Worm (Caenorhabditis elegans) whole organism, L1 larva: ENCODE results near the gene F23A7.8.

Source experiments
- C16A3.4 ChIP-seq: fragments of 150-350 bp; optimal IDR thresholded peaks from 2 replicates; lab custom pipeline; 2014; ENCODE audit warnings: missing biosample characterization, missing genetic modification characterization
- C34B4.2 ChIP-seq: sonication (generic microtip); optimal IDR thresholded peaks from 2 replicates; lab custom pipeline; 2017; ENCODE audit warnings: mild to moderate bottlenecking, missing genetic modification characterization, missing compliant biosample characterization
- Y116A8C.19 ChIP-seq: sonication (generic microtip); optimal IDR thresholded peaks from 2 replicates; lab custom pipeline; 2016; ENCODE audit warnings: missing compliant biosample characterization, missing genetic modification characterization, borderline replicate concordance
- alr-1 ChIP-seq: fragments of 200-800 bp; sonication (Bioruptor generic); optimal IDR thresholded peaks from 2 replicates; lab custom pipeline; 2018; ENCODE audit warnings: borderline replicate concordance, mild to moderate bottlenecking, missing genetic modification characterization, missing compliant biosample characterization
- aly-2 ChIP-seq: fragments of 150-350 bp; optimal IDR thresholded peaks from 2 replicates; lab custom pipeline; 2014; ENCODE audit warnings: missing biosample characterization, missing genetic modification characterization
- ama-1 ChIP-seq: fragments of 150-350 bp; optimal IDR thresholded peaks from 2 replicates; lab custom pipeline; 2014
- ceh-63 ChIP-seq: fragments of 200-800 bp; sonication (Bioruptor generic); optimal IDR thresholded peaks from 2 replicates; lab custom pipeline; 2018; ENCODE audit warnings: mild to moderate bottlenecking, missing genetic modification characterization, missing compliant biosample characterization
- ceh-8 ChIP-seq: fragments of 200-800 bp; sonication (Bioruptor generic); optimal IDR thresholded peaks from 2 replicates; lab custom pipeline; 2018; ENCODE audit warnings: mild to moderate bottlenecking, missing genetic modification characterization, moderate library complexity, missing compliant biosample characterization
- ceh-82 ChIP-seq, 3 experiments: fragments of 150-350 bp in 1 of 3; sonication (generic microtip) in 2 of 3; optimal IDR thresholded peaks; 2 replicates each; lab custom pipeline; 2014 to 2017; ENCODE audit warnings: missing biosample characterization in 3 of 3, missing genetic modification characterization in 3 of 3
- ceh-88 ChIP-seq: fragments of 200-800 bp; sonication (Bioruptor generic); IDR thresholded peaks from 2 replicates; pipeline ENCODE4 v1.3.6; 2022; ENCODE audit warnings: missing genetic modification characterization, missing compliant biosample characterization
- ceh-90 ChIP-seq: sonication (generic microtip); optimal IDR thresholded peaks from 2 replicates; lab custom pipeline; 2016; ENCODE audit warnings: missing genetic modification characterization, missing compliant biosample characterization
- ces-1 ChIP-seq: fragments of 150-350 bp; optimal IDR thresholded peaks from 2 replicates; lab custom pipeline; 2014; ENCODE audit warnings: missing biosample characterization, missing genetic modification reagents, missing genetic modification characterization
- dpl-1 ChIP-seq, 3 experiments: fragments of 150-350 bp in 2 of 3; sonication (generic microtip) in 1 of 3; optimal IDR thresholded peaks; 2 replicates each; lab custom pipeline; 2014 to 2017; ENCODE audit warnings: missing biosample characterization in 3 of 3, missing genetic modification characterization in 3 of 3, missing genetic modification reagents in 3 of 3
- dsc-1 ChIP-seq: sonication (generic microtip); optimal IDR thresholded peaks from 2 replicates; lab custom pipeline; 2016; ENCODE audit warnings: mild to moderate bottlenecking, missing genetic modification characterization, missing compliant biosample characterization
- efl-1 ChIP-seq, 4 experiments: fragments of 150-350 bp; optimal IDR thresholded peaks in 3 of 4; peaks in 1 of 4; 1 replicate in 1 of 4; 2 replicates in 3 of 4; lab custom pipeline; 2014; ENCODE audit warnings: missing biosample characterization in 2 of 4, missing genetic modification characterization in 2 of 4, missing genetic modification reagents in 2 of 4
- efl-3 ChIP-seq: fragments of 200-800 bp; sonication (Bioruptor generic); optimal IDR thresholded peaks from 2 replicates; lab custom pipeline; 2018; ENCODE audit warnings: mild to moderate bottlenecking, missing genetic modification characterization, missing compliant biosample characterization
- egl-13 ChIP-seq: sonication (generic microtip); optimal IDR thresholded peaks from 2 replicates; lab custom pipeline; 2016; ENCODE audit warnings: missing genotype, missing genetic modification reagents, missing genetic modification characterization, missing compliant biosample characterization
- egl-27 ChIP-seq, 2 experiments: fragments of 150-350 bp in 1 of 2; sonication (generic microtip); optimal IDR thresholded peaks; 3 replicates each; lab custom pipeline; 2017 to 2018; ENCODE audit warnings: missing biosample characterization in 2 of 2, missing genetic modification characterization in 2 of 2, missing genetic modification reagents in 2 of 2
- elt-2 ChIP-seq: sonication (generic microtip); optimal IDR thresholded peaks from 2 replicates; lab custom pipeline; 2016; ENCODE audit warnings: missing genetic modification characterization, mild to moderate bottlenecking, inconsistent platforms, missing compliant biosample characterization, missing genetic modification reagents
- elt-3 ChIP-seq, 6 experiments: fragments of 150-350 bp in 1 of 6; sonication (generic microtip); optimal IDR thresholded peaks; 2 replicates each; lab custom pipeline; 2017 to 2018; ENCODE audit warnings: missing biosample characterization in 6 of 6, missing genetic modification characterization in 6 of 6, inconsistent platforms in 1 of 6
- ets-5 ChIP-seq: fragments of 200-800 bp; sonication (Bioruptor generic); IDR thresholded peaks from 2 replicates; pipeline ENCODE4 v1.3.6; 2022; ENCODE audit warnings: missing genetic modification characterization, missing compliant biosample characterization
- fkh-10 ChIP-seq: sonication (generic microtip); optimal IDR thresholded peaks from 2 replicates; lab custom pipeline; 2017; ENCODE audit warnings: missing biosample characterization, missing genetic modification reagents, missing genetic modification characterization
- fkh-4 ChIP-seq: sonication (generic microtip); optimal IDR thresholded peaks from 2 replicates; lab custom pipeline; 2016; ENCODE audit warnings: missing compliant biosample characterization, missing genetic modification characterization, borderline replicate concordance
- fos-1 ChIP-seq: fragments of 150-350 bp; optimal IDR thresholded peaks from 2 replicates; lab custom pipeline; 2014; ENCODE audit warnings: missing biosample characterization, missing genetic modification characterization
- grh-1 ChIP-seq: fragments of 200-800 bp; sonication (Bioruptor generic); IDR thresholded peaks from 2 replicates; pipeline ENCODE4 v1.3.6; 2022; ENCODE audit warnings: missing genetic modification reagents, missing genetic modification characterization, missing compliant biosample characterization
- hlh-17 ChIP-seq: fragments of 200-800 bp; sonication (Bioruptor generic); optimal IDR thresholded peaks from 2 replicates; lab custom pipeline; 2018; ENCODE audit warnings: missing genetic modification characterization, mild to moderate bottlenecking, missing compliant biosample characterization, moderate library complexity, borderline replicate concordance
- hlh-4 ChIP-seq: sonication (generic microtip); optimal IDR thresholded peaks from 2 replicates; lab custom pipeline; 2016; ENCODE audit warnings: mild to moderate bottlenecking, missing genetic modification characterization, missing compliant biosample characterization
- isw-1 ChIP-seq: fragments of 200-800 bp; sonication (Bioruptor generic); IDR thresholded peaks from 2 replicates; pipeline ENCODE4 v1.3.6; 2022; ENCODE audit warnings: missing genetic modification characterization, missing compliant biosample characterization
- jun-1 ChIP-seq: fragments of 150-350 bp; optimal IDR thresholded peaks from 2 replicates; lab custom pipeline; 2014; ENCODE audit warnings: missing biosample characterization, missing genetic modification reagents, missing genetic modification characterization
- lin-13 ChIP-seq: fragments of 150-350 bp; optimal IDR thresholded peaks from 2 replicates; lab custom pipeline; 2014; ENCODE audit warnings: missing biosample characterization, missing genetic modification reagents, missing genetic modification characterization
- lin-14 ChIP-seq: fragments of 200-800 bp; sonication (Bioruptor generic); optimal IDR thresholded peaks from 2 replicates; lab custom pipeline; 2018; ENCODE audit warnings: mild to moderate bottlenecking, missing genetic modification characterization, moderate library complexity, missing compliant biosample characterization
- lin-15B ChIP-seq: fragments of 150-350 bp; sonication (generic microtip); optimal IDR thresholded peaks from 3 replicates; lab custom pipeline; 2014; ENCODE audit warnings: missing biosample characterization, missing genetic modification characterization
- lsy-2 ChIP-seq, 2 experiments: fragments of 150-350 bp; optimal IDR thresholded peaks; 2 replicates each; lab custom pipeline; 2014; ENCODE audit warnings: missing biosample characterization in 2 of 2, missing genetic modification characterization in 2 of 2
- mab-9 ChIP-seq: fragments of 200-800 bp; sonication (Bioruptor generic); IDR thresholded peaks from 2 replicates; pipeline ENCODE4 v1.3.6; 2022; ENCODE audit warnings: missing genetic modification reagents, missing genetic modification characterization, missing compliant biosample characterization
- mef-2 ChIP-seq: fragments of 150-350 bp; optimal IDR thresholded peaks from 2 replicates; lab custom pipeline; 2014; ENCODE audit warnings: missing biosample characterization, missing genetic modification characterization
- nhr-12 ChIP-seq: sonication (generic microtip); optimal IDR thresholded peaks from 2 replicates; lab custom pipeline; 2017; ENCODE audit warnings: missing biosample characterization, missing genetic modification characterization
- nhr-20 ChIP-seq: sonication (generic microtip); optimal IDR thresholded peaks from 2 replicates; lab custom pipeline; 2016; ENCODE audit warnings: mild to moderate bottlenecking, missing genetic modification characterization, missing compliant biosample characterization
- nhr-47 ChIP-seq: sonication (generic microtip); optimal IDR thresholded peaks from 2 replicates; lab custom pipeline; 2016; ENCODE audit warnings: mild to moderate bottlenecking, missing genetic modification characterization, moderate library complexity, missing compliant biosample characterization
- rnt-1 ChIP-seq: sonication (generic microtip); optimal IDR thresholded peaks from 2 replicates; lab custom pipeline; 2016; ENCODE audit warnings: mild to moderate bottlenecking, missing genetic modification characterization, moderate library complexity, missing compliant biosample characterization
- skn-1 ChIP-seq: fragments of 150-350 bp; optimal IDR thresholded peaks from 2 replicates; lab custom pipeline; 2014; ENCODE audit warnings: missing biosample characterization, missing genetic modification characterization
- snpc-4 ChIP-seq: fragments of 150-350 bp; optimal IDR thresholded peaks from 2 replicates; lab custom pipeline; 2014; ENCODE audit warnings: missing biosample characterization, missing genetic modification characterization
- sox-4 ChIP-seq: sonication (generic microtip); optimal IDR thresholded peaks from 2 replicates; lab custom pipeline; 2016; ENCODE audit warnings: missing genetic modification characterization, missing compliant biosample characterization
- sptf-1 ChIP-seq: fragments of 150-350 bp; optimal IDR thresholded peaks from 2 replicates; lab custom pipeline; 2014; ENCODE audit warnings: missing biosample characterization, missing genetic modification characterization
- sup-37 ChIP-seq: fragments of 200-800 bp; sonication (Bioruptor generic); optimal IDR thresholded peaks from 2 replicates; lab custom pipeline; 2018; ENCODE audit warnings: mild to moderate bottlenecking, missing genetic modification characterization, missing compliant biosample characterization
- swsn-7 ChIP-seq: sonication (generic microtip); optimal IDR thresholded peaks from 2 replicates; lab custom pipeline; 2016; ENCODE audit warnings: missing genetic modification characterization, missing compliant biosample characterization
- tbx-2 ChIP-seq: sonication (generic microtip); optimal IDR thresholded peaks from 2 replicates; lab custom pipeline; 2016; ENCODE audit warnings: missing genetic modification characterization, missing compliant biosample characterization
- tlp-1 ChIP-seq: fragments of 150-350 bp; optimal IDR thresholded peaks from 2 replicates; lab custom pipeline; 2014; ENCODE audit warnings: missing biosample characterization, missing genetic modification characterization
- unc-30 ChIP-seq: sonication (generic microtip); optimal IDR thresholded peaks from 2 replicates; lab custom pipeline; 2017; ENCODE audit warnings: missing biosample characterization, missing genetic modification characterization
- unc-62 ChIP-seq: fragments of 150-350 bp; optimal IDR thresholded peaks from 2 replicates; lab custom pipeline; 2014; ENCODE audit warnings: missing biosample characterization, missing genetic modification reagents, missing genetic modification characterization
- unc-86 ChIP-seq: sonication (generic microtip); optimal IDR thresholded peaks from 2 replicates; lab custom pipeline; 2016; ENCODE audit warnings: missing genetic modification characterization, missing compliant biosample characterization
- xbp-1 ChIP-seq: sonication (generic microtip); optimal IDR thresholded peaks from 2 replicates; lab custom pipeline; 2016; ENCODE audit warnings: missing genetic modification characterization, missing compliant biosample characterization
- zag-1 ChIP-seq: fragments of 150-350 bp; optimal IDR thresholded peaks from 2 replicates; lab custom pipeline; 2014; ENCODE audit warnings: missing biosample characterization, missing genetic modification characterization
- ztf-11 ChIP-seq, 2 experiments: sonication (generic microtip); optimal IDR thresholded peaks; 2 replicates each; lab custom pipeline; 2016 to 2017; ENCODE audit warnings: missing genetic modification characterization in 2 of 2, missing biosample characterization in 1 of 2, missing compliant biosample characterization in 1 of 2

F23A7.8 gene

DNA sequence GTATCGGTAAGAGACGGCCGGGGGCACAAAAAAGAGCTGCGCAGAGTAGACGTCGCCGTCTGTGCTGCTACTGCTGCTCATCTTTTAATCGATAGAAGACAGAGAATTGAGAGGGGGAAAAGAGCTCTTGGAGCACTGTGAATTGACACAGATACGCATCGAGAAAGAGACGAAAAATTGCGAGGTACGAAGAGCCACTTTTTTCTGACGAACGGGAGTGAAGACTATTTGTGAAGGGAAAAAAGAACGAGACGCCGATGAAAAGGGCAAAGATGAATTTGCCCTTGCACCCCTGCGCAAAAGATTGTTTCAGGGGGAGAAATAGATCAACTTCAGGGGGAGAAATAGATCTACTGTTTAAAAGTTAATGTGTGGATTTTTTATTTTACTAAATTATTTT is 10.9 kb upstream of the F23A7.8 start (continued):
- TF ChIP-seq xbp-1 (tag; lab: Kevin White, UChicago) (no peak), lsy-2 (tag; optimal IDR thresholded peaks at IDR 0.05; lab: Kevin White, UChicago) (peak in 1 of 2 experiments; percentile 34), elt-3 (tag; optimal IDR thresholded peaks at IDR 0.05; lab: Kevin White, UChicago) (no peak), ama-1 (lab: Kevin White, UChicago) (no peak), mef-2 (tag; lab: Kevin White, UChicago) (no peak), egl-13 (tag; lab: Kevin White, UChicago) (peak; percentile 62), fkh-4 (tag; lab: Kevin White, UChicago) (no peak), jun-1 (tag; lab: Kevin White, UChicago) (peak; percentile 48), tbx-2 (peak; percentile 51), ceh-8 (no peak), lin-15B (tag; lab: Kevin White, UChicago) (no peak), ceh-82 (tag; optimal IDR thresholded peaks at IDR 0.05; lab: Kevin White, UChicago) (peak; percentile 5 to 45 (median 35)), hlh-17 (GFP tag; lab: Kevin White, UChicago) (no peak), ets-5 (GFP tag; lab: Robert Waterston, UW) (no peak), elt-2 (tag; lab: Kevin White, UChicago) (no peak), sox-4 (tag; lab: Kevin White, UChicago) (peak; percentile 27), tlp-1 (tag; lab: Kevin White, UChicago) (no peak), unc-30 (tag; lab: Kevin White, UChicago) (no peak), dsc-1 (tag; lab: Kevin White, UChicago) (peak; percentile 68), alr-1 (tag; lab: Kevin White, UChicago) (no peak), efl-3 (no peak), ces-1 (GFP tag; lab: Kevin White, UChicago) (no peak), hlh-4 (tag; lab: Kevin White, UChicago) (no peak), nhr-12 (tag; lab: Kevin White, UChicago) (no peak), grh-1 (GFP tag; lab: Robert Waterston, UW) (no peak), C16A3.4 (tag; lab: Kevin White, UChicago) (no peak), Y116A8C.19 (tag; lab: Kevin White, UChicago) (no peak), lin-13 (GFP tag; lab: Kevin White, UChicago) (no peak), ceh-63 (GFP tag; lab: Kevin White, UChicago) (no peak), C34B4.2 (no peak), fkh-10 (GFP tag; lab: Kevin White, UChicago) (peak; percentile 90), unc-86 (tag; lab: Kevin White, UChicago) (peak; percentile 70), lin-14 (GFP tag; lab: Kevin White, UChicago) (peak; percentile 64), zag-1 (tag; lab: Kevin White, UChicago) (no peak), snpc-4 (tag; lab: Kevin White, UChicago) (no peak), sup-37 (no peak), mab-9 (GFP tag; lab: Robert Waterston, UW) (peak; percentile 22; the same call in 1 of the 2 replicates), aly-2 (tag; lab: Kevin White, UChicago) (no peak), ceh-88 (no peak), unc-62 (no peak), nhr-47 (tag; lab: Kevin White, UChicago) (peak; percentile 77), ztf-11 (tag; optimal IDR thresholded peaks at IDR 0.05; lab: Kevin White, UChicago) (no peak), swsn-7 (tag; lab: Kevin White, UChicago) (peak; percentile 35), egl-27 (tag; optimal IDR thresholded peaks at IDR 0.05; lab: Kevin White, UChicago) (no peak), ceh-90 (tag; lab: Kevin White, UChicago) (no peak), fos-1 (tag; lab: Kevin White, UChicago) (no peak), skn-1 (tag; lab: Kevin White, UChicago) (peak; percentile 30), sptf-1 (tag; lab: Kevin White, UChicago) (no peak), efl-1 (optimal IDR thresholded peaks at IDR 0.05; lab: Kevin White, UChicago) (peak in 1 of 2 experiments; percentile 11), efl-1 (GFP tag; optimal IDR thresholded peaks at IDR 0.05 in 1 of 2; lab: Kevin White, UChicago) (peak in 1 of 2 experiments; percentile 67), rnt-1 (tag; lab: Kevin White, UChicago) (no peak), nhr-20 (tag; lab: Kevin White, UChicago) (peak; percentile 28), isw-1 (GFP tag; lab: Robert Waterston, UW) (peak; percentile 22), dpl-1 (GFP tag; optimal IDR thresholded peaks at IDR 0.05; lab: Kevin White, UChicago) (no peak)
